Worm (Caenorhabditis elegans): ENCODE measurements around the gene Y39B6A.29.

Gene Y39B6A.29

ce11 chrV:18990238-18990901 is 34.2 kb downstream of the Y39B6A.29 start, which contains the start of the genes reps-1 and Y39B6A.37 (continued):
- no peak for TF ChIP-seq peb-1 (tag; optimal IDR thresholded peaks at IDR 0.05)
- TF ChIP-seq nhr-6 (tag; optimal IDR thresholded peaks at IDR 0.05), result no peak
- peak; percentile 33 for TF ChIP-seq snpc-4 (tag; optimal IDR thresholded peaks at IDR 0.05)
- no peak for TF ChIP-seq ztf-1 (GFP tag; conservative IDR thresholded peaks at IDR 0.05)

- TF ChIP-seq ztf-1 (GFP tag; conservative IDR thresholded peaks at IDR 0.05), result no peak
- TF ChIP-seq F13H6.1 (tag; optimal IDR thresholded peaks at IDR 0.05), result no peak
These were observed 38.5 kb downstream of the Y39B6A.29 start for ce11 chrV:18986103-18986502.

- TF ChIP-seq ztf-11 (tag; optimal IDR thresholded peaks at IDR 0.05) (no peak), nhr-23 (tag; optimal IDR thresholded peaks at IDR 0.05) (no peak), elt-1 (tag; optimal IDR thresholded peaks at IDR 0.05) (no peak), lin-13 (GFP tag; optimal IDR thresholded peaks at IDR 0.05) (no peak), gmeb-1 (tag; optimal IDR thresholded peaks at IDR 0.05) (no peak), Y55F3AM.14 (GFP tag; optimal IDR thresholded peaks at IDR 0.05) (no peak), ceh-16 (tag; optimal IDR thresholded peaks at IDR 0.05) (no peak), sma-9 (GFP tag; optimal IDR thresholded peaks at IDR 0.05) (no peak), sma-9 (tag; optimal IDR thresholded peaks at IDR 0.05) (no peak)
These were observed 42.8 kb downstream of the Y39B6A.29 start for ce11 chrV:18981736-18982135.

ce11 chrV:18980980-18981529 is 43.5 kb downstream of the Y39B6A.29 start, which contains the start of the genes mrps-35 and sws-1:
Gene mrps-35 (plus strand): TSS chrV:18981306.
Gene sws-1 (minus strand): TSS chrV:18981479.
- TF ChIP-seq snpc-4 (tag; optimal IDR thresholded peaks at IDR 0.05), result peak; percentile 9
- TF ChIP-seq unc-55 (GFP tag; optimal IDR thresholded peaks at IDR 0.05), result peak; percentile 71
- peak; percentile 77 for TF ChIP-seq sma-9 (GFP tag; optimal IDR thresholded peaks at IDR 0.05)
- TF ChIP-seq sma-9 (tag; optimal IDR thresholded peaks at IDR 0.05), result no peak
- no peak for TF ChIP-seq ztf-1 (GFP tag; conservative IDR thresholded peaks at IDR 0.05)
- peak; percentile 38 for TF ChIP-seq lin-11 (tag; optimal IDR thresholded peaks at IDR 0.05)
- peak; percentile 60 for TF ChIP-seq nhr-25 (tag; optimal IDR thresholded peaks at IDR 0.05)
- no peak for TF ChIP-seq Y55F3AM.14 (GFP tag; optimal IDR thresholded peaks at IDR 0.05)
- TF ChIP-seq C34F6.9 (tag; optimal IDR thresholded peaks at IDR 0.05), result peak; percentile 66
- no peak for TF ChIP-seq nhr-12 (tag; optimal IDR thresholded peaks at IDR 0.05)
- TF ChIP-seq ama-1 (optimal IDR thresholded peaks at IDR 0.05), result no peak
- peak; percentile 55 for TF ChIP-seq crh-2 (tag; optimal IDR thresholded peaks at IDR 0.05)
- peak; percentile 60 for TF ChIP-seq F13H6.1 (tag; optimal IDR thresholded peaks at IDR 0.05)
- TF ChIP-seq nhr-21 (tag; optimal IDR thresholded peaks at IDR 0.05), result no peak
- TF ChIP-seq skn-1 (tag; optimal IDR thresholded peaks at IDR 0.05), result no peak
- peak; percentile 54 to 75 for TF ChIP-seq lsy-2 (tag; optimal IDR thresholded peaks at IDR 0.05)
- no peak for TF ChIP-seq unc-39 (tag; optimal IDR thresholded peaks at IDR 0.05)
- TF ChIP-seq blmp-1 (tag; optimal IDR thresholded peaks at IDR 0.05; ENCODE audit: insufficient read depth), result no peak
- peak; percentile 78 for TF ChIP-seq sma-3 (GFP tag; optimal IDR thresholded peaks at IDR 0.05)
- no peak for TF ChIP-seq ztf-11 (tag; optimal IDR thresholded peaks at IDR 0.05)
- peak; percentile 87 for TF ChIP-seq gmeb-1 (tag; optimal IDR thresholded peaks at IDR 0.05)
- no peak for TF ChIP-seq elt-1 (tag; optimal IDR thresholded peaks at IDR 0.05)
- peak; percentile 49 for TF ChIP-seq lin-13 (GFP tag; optimal IDR thresholded peaks at IDR 0.05)

- TF ChIP-seq fos-1 (tag; optimal IDR thresholded peaks at IDR 0.05) (peak; percentile 61), crh-2 (tag; optimal IDR thresholded peaks at IDR 0.05) (no peak)
These were observed 46.3 kb downstream of the Y39B6A.29 start for ce11 chrV:18978301-18978700.

- TF ChIP-seq crh-2 (tag; optimal IDR thresholded peaks at IDR 0.05), result no peak
- no peak for TF ChIP-seq nhr-237 (tag; optimal IDR thresholded peaks at IDR 0.05)
- TF ChIP-seq fos-1 (tag; optimal IDR thresholded peaks at IDR 0.05), result no peak
- TF ChIP-seq peb-1 (tag; optimal IDR thresholded peaks at IDR 0.05), result no peak
- no peak for TF ChIP-seq nhr-129 (tag; optimal IDR thresholded peaks at IDR 0.05)
- TF ChIP-seq nhr-21 (tag; optimal IDR thresholded peaks at IDR 0.05), result no peak
- TF ChIP-seq Y55F3AM.14 (GFP tag; optimal IDR thresholded peaks at IDR 0.05), result no peak
These were observed 46.7 kb downstream of the Y39B6A.29 start, which contains the start of gene Y39B6A.41 for ce11 chrV:18977876-18978275. Gene Y39B6A.41 (minus strand): TSS chrV:18977976.

Data from whole organism, L2 larva.